Fruit fly (Drosophila melanogaster): ENCODE measurements around the gene CG31089.

- TF ChIP-seq CTCF (optimal IDR thresholded peaks at IDR 0.05) (no peak), CG8478 (optimal IDR thresholded peaks at IDR 0.05) (no peak)
Measured at dm6 chr3R:25902343-25902742, at the start of gene CG31089.
